Worm (Caenorhabditis elegans) whole organism, L4 larva: ENCODE data around the gene F42C5.6.

ENCODE experiments used
- F10B5.3 ChIP-seq: sonication (generic microtip); optimal IDR thresholded peaks from 2 replicates; lab custom pipeline; 2016; ENCODE audit warnings: mild to moderate bottlenecking, missing genetic modification characterization, missing compliant biosample characterization
- F26F4.8 ChIP-seq: fragments of 200-800 bp; sonication (Bioruptor generic); conservative IDR thresholded peaks from 2 replicates; pipeline ENCODE4 v1.3.6; 2022; ENCODE audit warnings: missing genetic modification characterization, missing compliant biosample characterization
- F44E2.7 ChIP-seq: fragments of 200-800 bp; sonication (Bioruptor generic); IDR thresholded peaks from 2 replicates; pipeline ENCODE4 v2.1.2; 2022; ENCODE audit warnings: missing genetic modification characterization, missing compliant biosample characterization
- F49E8.2 ChIP-seq: sonication (generic microtip); optimal IDR thresholded peaks from 2 replicates; lab custom pipeline; 2016; ENCODE audit warnings: missing compliant biosample characterization, mild to moderate bottlenecking, missing genetic modification characterization, borderline replicate concordance
- Y105C5A.15 ChIP-seq: fragments of 200-800 bp; sonication (Bioruptor generic); IDR thresholded peaks from 2 replicates; pipeline ENCODE4 v1.3.6; 2022; ENCODE audit warnings: missing genetic modification characterization, missing compliant biosample characterization
- Y48G9A.11 ChIP-seq: fragments of 200-800 bp; sonication (Bioruptor generic); IDR thresholded peaks from 2 replicates; pipeline ENCODE4 v1.3.6; 2022; ENCODE audit warnings: missing genetic modification reagents, missing genetic modification characterization, missing compliant biosample characterization
- Y75B8A.6 ChIP-seq: fragments of 200-800 bp; sonication (Bioruptor generic); IDR thresholded peaks from 2 replicates; pipeline ENCODE4 v1.3.6; 2022; ENCODE audit warnings: missing genetic modification reagents, missing genetic modification characterization, missing compliant biosample characterization
- ZK337.2 ChIP-seq: fragments of 200-800 bp; sonication (Bioruptor generic); IDR thresholded peaks from 2 replicates; pipeline ENCODE4 v1.3.6; 2022; ENCODE audit warnings: missing genetic modification reagents, missing genetic modification characterization, missing compliant biosample characterization
- aha-1 ChIP-seq: fragments of 150-350 bp; peaks from one replicate; lab custom pipeline; 2014; ENCODE audit warnings: missing biosample characterization, missing genetic modification characterization
- aly-2 ChIP-seq: sonication (generic microtip); optimal IDR thresholded peaks from 2 replicates; lab custom pipeline; 2018; ENCODE audit warnings: missing biosample characterization, missing genetic modification characterization
- ama-1 ChIP-seq: fragments of 150-350 bp; optimal IDR thresholded peaks from 2 replicates; lab custom pipeline; 2014; ENCODE audit warnings: inconsistent platforms, mixed read lengths
- arid-1 ChIP-seq: fragments of 200-800 bp; sonication (Bioruptor generic); conservative IDR thresholded peaks from 2 replicates; pipeline ENCODE4 v1.3.6; 2022; ENCODE audit warnings: missing genetic modification reagents, missing genetic modification characterization, missing compliant biosample characterization
- attf-4 ChIP-seq: sonication (generic microtip); optimal IDR thresholded peaks from 3 replicates; lab custom pipeline; 2017; ENCODE audit warnings: missing biosample characterization, missing genetic modification characterization
- ceh-32 ChIP-seq: sonication (generic microtip); optimal IDR thresholded peaks from 2 replicates; lab custom pipeline; 2016; ENCODE audit warnings: mild to moderate bottlenecking, missing genetic modification characterization, missing compliant biosample characterization; ENCODE audit not compliant: poor library complexity
- ceh-44 ChIP-seq: fragments of 200-800 bp; sonication (Bioruptor generic); IDR thresholded peaks from 2 replicates; pipeline ENCODE4 v1.3.6; 2022; ENCODE audit warnings: missing genetic modification reagents, missing genetic modification characterization, missing compliant biosample characterization
- ces-1 ChIP-seq: fragments of 150-350 bp; sonication (generic microtip); optimal IDR thresholded peaks from 4 replicates; lab custom pipeline; 2014; ENCODE audit warnings: missing biosample characterization, missing genetic modification reagents, missing genetic modification characterization
- ctbp-1 ChIP-seq: fragments of 200-800 bp; sonication (Bioruptor generic); IDR thresholded peaks from 2 replicates; pipeline ENCODE4 v1.3.6; 2022; ENCODE audit warnings: missing genetic modification reagents, missing genetic modification characterization, missing compliant biosample characterization
- daf-16 ChIP-seq, 3 experiments: sonication (generic microtip); optimal IDR thresholded peaks; 2 replicates each; lab custom pipeline; 2016 to 2017; ENCODE audit warnings: missing genetic modification characterization in 3 of 3, missing genetic modification reagents in 3 of 3, mild to moderate bottlenecking in 2 of 3, missing compliant biosample characterization in 2 of 3, missing biosample characterization in 1 of 3, moderate library complexity in 1 of 3
- dmd-8 ChIP-seq: fragments of 200-800 bp; sonication (Bioruptor generic); IDR thresholded peaks from 2 replicates; pipeline ENCODE4 v1.3.6; 2022; ENCODE audit warnings: missing genetic modification characterization, missing compliant biosample characterization
- dmd-9 ChIP-seq: fragments of 200-800 bp; sonication (Bioruptor generic); IDR thresholded peaks from 2 replicates; pipeline ENCODE4 v1.3.6; 2022; ENCODE audit warnings: missing genetic modification reagents, missing genetic modification characterization, missing compliant biosample characterization
- dpl-1 ChIP-seq: fragments of 150-350 bp; optimal IDR thresholded peaks from 2 replicates; lab custom pipeline; 2014; ENCODE audit warnings: missing biosample characterization, missing genetic modification reagents, missing genetic modification characterization
- fos-1 ChIP-seq: fragments of 150-350 bp; optimal IDR thresholded peaks from 2 replicates; lab custom pipeline; 2014; ENCODE audit warnings: missing biosample characterization, missing genetic modification characterization
- gei-8 ChIP-seq: fragments of 200-800 bp; sonication (Bioruptor generic); optimal IDR thresholded peaks from 2 replicates; lab custom pipeline; 2018; ENCODE audit warnings: mild to moderate bottlenecking, missing genetic modification characterization, missing compliant biosample characterization
- hif-1 ChIP-seq, 2 experiments: sonication (generic microtip); optimal IDR thresholded peaks; 2 replicates each; lab custom pipeline; 2016 to 2017; ENCODE audit warnings: missing compliant biosample characterization in 2 of 2, missing genetic modification characterization in 2 of 2, missing genetic modification reagents in 2 of 2, missing genotype in 2 of 2, mild to moderate bottlenecking in 1 of 2
- hmg-1.1 ChIP-seq: fragments of 200-800 bp; sonication (Bioruptor generic); IDR thresholded peaks from 2 replicates; pipeline ENCODE4 v1.3.6; 2022; ENCODE audit warnings: missing genetic modification reagents, missing genetic modification characterization, missing compliant biosample characterization
- jun-1 ChIP-seq: fragments of 150-350 bp; optimal IDR thresholded peaks from 2 replicates; lab custom pipeline; 2014; ENCODE audit warnings: missing biosample characterization, missing genetic modification reagents, missing genetic modification characterization
- lim-7 ChIP-seq: fragments of 200-800 bp; sonication (Bioruptor generic); IDR thresholded peaks from 2 replicates; pipeline ENCODE4 v1.3.6; 2022; ENCODE audit warnings: missing genetic modification characterization, missing compliant biosample characterization
- lin-29 ChIP-seq: fragments of 200-800 bp; sonication (Bioruptor generic); IDR thresholded peaks from 2 replicates; pipeline ENCODE4 v1.3.6; 2022; ENCODE audit warnings: missing genetic modification reagents, missing genetic modification characterization, missing compliant biosample characterization
- lin-39 ChIP-seq: fragments of 150-350 bp; optimal IDR thresholded peaks from 2 replicates; lab custom pipeline; 2014; ENCODE audit warnings: missing biosample characterization, missing genetic modification reagents, missing genetic modification characterization
- mdl-1 ChIP-seq, 2 experiments: fragments of 150-350 bp in 1 of 2; sonication (generic microtip) in 1 of 2; optimal IDR thresholded peaks; 2 replicates each; lab custom pipeline; 2014 to 2017; ENCODE audit warnings: missing biosample characterization in 2 of 2, missing genetic modification characterization in 2 of 2
- mxl-2 ChIP-seq: fragments of 200-800 bp; sonication (Bioruptor generic); conservative IDR thresholded peaks from 2 replicates; pipeline ENCODE4 v1.3.6; 2022; ENCODE audit warnings: missing genetic modification reagents, missing genetic modification characterization, missing compliant biosample characterization
- nhr-102 ChIP-seq: sonication (generic microtip); optimal IDR thresholded peaks from 2 replicates; lab custom pipeline; 2016; ENCODE audit warnings: mild to moderate bottlenecking, missing genetic modification characterization, moderate library complexity, missing compliant biosample characterization
- nhr-111 ChIP-seq: fragments of 200-800 bp; sonication (Bioruptor generic); optimal IDR thresholded peaks from 2 replicates; lab custom pipeline; 2018; ENCODE audit warnings: mild to moderate bottlenecking, missing genetic modification characterization, missing compliant biosample characterization
- nhr-28 ChIP-seq: fragments of 150-350 bp; optimal IDR thresholded peaks from 2 replicates; lab custom pipeline; 2014; ENCODE audit warnings: missing biosample characterization, missing genetic modification characterization
- nhr-76 ChIP-seq: fragments of 150-350 bp; optimal IDR thresholded peaks from 2 replicates; lab custom pipeline; 2014; ENCODE audit warnings: missing biosample characterization, missing genetic modification characterization
- nhr-77 ChIP-seq: fragments of 150-350 bp; optimal IDR thresholded peaks from 2 replicates; lab custom pipeline; 2014; ENCODE audit warnings: missing biosample characterization, missing genetic modification characterization
- pqm-1 ChIP-seq: sonication (generic microtip); optimal IDR thresholded peaks from 2 replicates; lab custom pipeline; 2017; ENCODE audit warnings: missing biosample characterization, missing genetic modification characterization
- rbr-2 ChIP-seq: sonication (generic microtip); optimal IDR thresholded peaks from 2 replicates; lab custom pipeline; 2016; ENCODE audit warnings: missing genotype, missing genetic modification characterization, missing compliant biosample characterization
- set-16 ChIP-seq: fragments of 200-800 bp; sonication (Bioruptor generic); IDR thresholded peaks from 2 replicates; pipeline ENCODE4 v1.3.6; 2022; ENCODE audit warnings: missing genetic modification reagents, missing genetic modification characterization, missing compliant biosample characterization
- skn-1 ChIP-seq: fragments of 150-350 bp; optimal IDR thresholded peaks from 2 replicates; lab custom pipeline; 2014; ENCODE audit warnings: missing biosample characterization, missing genetic modification characterization
- snpc-1.2 ChIP-seq: fragments of 200-800 bp; sonication (Bioruptor generic); IDR thresholded peaks from 2 replicates; pipeline ENCODE4 v1.3.6; 2022; ENCODE audit warnings: missing genetic modification reagents, missing genetic modification characterization, missing compliant biosample characterization
- spr-1 ChIP-seq: sonication (generic microtip); optimal IDR thresholded peaks from 2 replicates; lab custom pipeline; 2016; ENCODE audit warnings: mild to moderate bottlenecking, missing genetic modification characterization, missing compliant biosample characterization
- spr-3 ChIP-seq: fragments of 200-800 bp; sonication (Bioruptor generic); optimal IDR thresholded peaks from 2 replicates; lab custom pipeline; 2018; ENCODE audit warnings: mild to moderate bottlenecking, missing genetic modification characterization, missing compliant biosample characterization
- unc-130 ChIP-seq: sonication (generic microtip); optimal IDR thresholded peaks from 2 replicates; lab custom pipeline; 2016; ENCODE audit warnings: missing genetic modification reagents, missing genetic modification characterization, missing compliant biosample characterization
- unc-62 ChIP-seq, 3 experiments: fragments of 150-350 bp in 1 of 3; sonication (generic microtip); optimal IDR thresholded peaks in 2 of 3; peaks in 1 of 3; 1 replicate in 1 of 3; 2 replicates in 2 of 3; lab custom pipeline; 2014 to 2017; ENCODE audit warnings: missing biosample characterization in 3 of 3, missing genetic modification characterization in 3 of 3, missing genetic modification reagents in 3 of 3, missing genotype in 1 of 3
- zip-11 ChIP-seq: fragments of 200-800 bp; sonication (Bioruptor generic); IDR thresholded peaks from 2 replicates; pipeline ENCODE4 v1.3.6; 2022; ENCODE audit warnings: missing genetic modification characterization, missing compliant biosample characterization
- zip-2 ChIP-seq: fragments of 150-350 bp; optimal IDR thresholded peaks from 2 replicates; lab custom pipeline; 2014; ENCODE audit warnings: missing biosample characterization, missing genetic modification characterization

The F42C5.6 gene

ce11 chrIV:7313962-7314361 lies 5.1 kb upstream of the F42C5.6 start (continued):
- no peak for TF ChIP-seq F26F4.8 (GFP tag; lab: Robert Waterston, UW)
- TF ChIP-seq ama-1 (lab: Kevin White, UChicago): peak; percentile 44
- TF ChIP-seq nhr-28 (tag; lab: Kevin White, UChicago): peak; percentile 35
- 0 out of 2 replicates have a peak, but pooled peaks have one; percentile 40 for TF ChIP-seq snpc-1.2 (GFP tag; lab: Robert Waterston, UW)
- TF ChIP-seq rbr-2: peak; percentile 42
- no peak for TF ChIP-seq ZK337.2 (GFP tag; lab: Robert Waterston, UW)
- TF ChIP-seq ceh-32: no peak
- TF ChIP-seq lim-7 (GFP tag; lab: Robert Waterston, UW): no peak
- TF ChIP-seq F10B5.3 (tag; lab: Kevin White, UChicago): no peak
- no peak for TF ChIP-seq Y75B8A.6 (GFP tag; lab: Robert Waterston, UW)

- TF ChIP-seq hmg-1.1: no peak
- TF ChIP-seq pqm-1: no peak
- no peak for TF ChIP-seq spr-1 (tag; lab: Kevin White, UChicago)
- no peak for TF ChIP-seq nhr-111 (GFP tag; lab: Kevin White, UChicago)
- TF ChIP-seq arid-1 (GFP tag; lab: Robert Waterston, UW): 0 out of 2 replicates have a peak, but pooled peaks have one; percentile 3
- TF ChIP-seq spr-3: no peak
- TF ChIP-seq daf-16 (GFP tag; optimal IDR thresholded peaks at IDR 0.05; lab: Kevin White, UChicago): no peak
- TF ChIP-seq daf-16 (tag; optimal IDR thresholded peaks at IDR 0.05; lab: Kevin White, UChicago): no peak
- TF ChIP-seq aly-2 (tag; lab: Kevin White, UChicago): no peak
- no peak for TF ChIP-seq nhr-76 (tag; lab: Kevin White, UChicago)
- no peak for TF ChIP-seq fos-1 (tag; lab: Kevin White, UChicago)
- no peak for TF ChIP-seq mdl-1 (tag; optimal IDR thresholded peaks at IDR 0.05; lab: Kevin White, UChicago)
- no peak for TF ChIP-seq jun-1 (tag; lab: Kevin White, UChicago)
- TF ChIP-seq nhr-102 (tag; lab: Kevin White, UChicago): no peak
- TF ChIP-seq aha-1 (tag; lab: Kevin White, UChicago): peak; percentile 90
- no peak for TF ChIP-seq ceh-44
- TF ChIP-seq F44E2.7 (GFP tag; lab: Robert Waterston, UW): 0 out of 2 replicates have a peak, but pooled peaks have one; percentile 23
- TF ChIP-seq hif-1 (tag; optimal IDR thresholded peaks at IDR 0.05; lab: Kevin White, UChicago): no peak
- no peak for TF ChIP-seq lin-29
These were observed 4.6 kb upstream of the F42C5.6 start, which contains the start of gene rps-8 for ce11 chrIV:7313397-7313910. Gene rps-8, minus strand, starts transcription at chrIV:7313860.

- TF ChIP-seq set-16 (GFP tag; lab: Robert Waterston, UW) (no peak), F49E8.2 (tag; lab: Kevin White, UChicago) (no peak), ctbp-1 (no peak), lin-39 (tag; lab: Kevin White, UChicago) (no peak), aha-1 (tag; lab: Kevin White, UChicago) (peak; percentile 74), ces-1 (GFP tag; lab: Kevin White, UChicago) (no peak), dmd-8 (GFP tag; lab: Robert Waterston, UW) (no peak), Y105C5A.15 (GFP tag; lab: Robert Waterston, UW) (no peak), dmd-9 (GFP tag; lab: Robert Waterston, UW) (no peak), mxl-2 (no peak), ama-1 (lab: Kevin White, UChicago) (no peak), Y48G9A.11 (GFP tag; lab: Robert Waterston, UW) (0 out of 2 replicates have a peak, but pooled peaks have one; percentile 16), unc-130 (GFP tag; lab: Kevin White, UChicago) (no peak), zip-2 (tag; lab: Kevin White, UChicago) (no peak), skn-1 (no peak), dpl-1 (GFP tag; lab: Kevin White, UChicago) (no peak), gei-8 (GFP tag; lab: Kevin White, UChicago) (no peak), zip-11 (GFP tag; lab: Robert Waterston, UW) (no peak), attf-4 (tag; lab: Kevin White, UChicago) (no peak), nhr-28 (tag; lab: Kevin White, UChicago) (no peak), nhr-77 (tag; lab: Kevin White, UChicago) (no peak), ZK337.2 (GFP tag; lab: Robert Waterston, UW) (no peak), unc-62 (GFP tag; optimal IDR thresholded peaks at IDR 0.05 in 1 of 2; lab: Kevin White, UChicago) (peak in 1 of 2 experiments; percentile 52), unc-62 (tag; optimal IDR thresholded peaks at IDR 0.05; lab: Kevin White, UChicago) (no peak), nhr-102 (tag; lab: Kevin White, UChicago) (no peak)
These were observed 3.8 kb upstream of the F42C5.6 start for ce11 chrIV:7312620-7313194.
